In the genomic region with DNA sequence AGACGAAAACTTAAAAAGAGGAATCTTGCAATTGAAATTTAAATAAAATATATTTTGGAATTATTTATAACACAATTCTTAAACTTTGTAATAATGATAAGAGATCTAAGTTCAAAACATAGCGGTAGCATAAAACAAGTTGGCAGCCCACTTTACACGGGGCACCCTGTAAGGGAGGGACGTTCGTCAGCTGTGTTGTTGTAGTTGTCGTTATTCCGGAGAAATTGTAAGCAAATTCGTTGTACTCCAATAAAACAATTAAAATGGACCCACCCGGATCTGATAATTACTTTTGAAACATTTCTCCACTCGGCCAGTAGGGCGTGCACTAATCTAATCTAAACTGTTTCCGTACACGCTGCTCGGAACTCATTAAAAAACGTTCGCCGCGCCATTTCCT, we compare ENCODE assay signal across 2 fruit fly cellular contexts.
A peak's percentile ranks its signal among the peaks of the same experiment; 100 is the strongest.
TF ChIP-seq lines count a peak whose summit lies in the region.

A gene (plus strand): TSS at position 190 of the 400 bp plus-strand sequence.

TF ChIP-seq in whole organism, adult, 20 proteins besides CTCF, POLR2A, EP300 and RAD21 (continued from another document):
- TF ChIP-seq CG11617 (GFP tag; optimal IDR thresholded peaks at IDR 0.05; lab: Kevin White, UChicago) (peak; percentile 1), cnc (optimal IDR thresholded peaks at IDR 0.05; lab: Kevin White, UChicago) (no peak)
TF ChIP-seq in whole organism, adult: peak in this region for 7.

TF ChIP-seq in whole organism, embryonic, 481 proteins besides CTCF, POLR2A, EP300 and RAD21 (continued from another document and continues in another):
- no peak for TF ChIP-seq corto (GFP tag; optimal IDR thresholded peaks at IDR 0.05; lab: Kevin White, UChicago)
- TF ChIP-seq CG2116 (GFP tag; optimal IDR thresholded peaks at IDR 0.05; lab: Kevin White, UChicago): peak; percentile 18
- no peak for TF ChIP-seq her (GFP tag; optimal IDR thresholded peaks at IDR 0.05; lab: Kevin White, UChicago)
- TF ChIP-seq CG4617 (GFP tag; optimal IDR thresholded peaks at IDR 0.05; lab: Kevin White, UChicago; ENCODE audit: borderline replicate concordance): peak; percentile 35
- peak; percentile 46; the same call in 1 of the 3 replicates for TF ChIP-seq Aef1 (GFP tag; IDR thresholded peaks at IDR 0.05; lab: Robert Waterston, UW)
- TF ChIP-seq Usf (GFP tag; optimal IDR thresholded peaks at IDR 0.05; lab: Kevin White, UChicago): no peak
- TF ChIP-seq bbx (GFP tag; IDR thresholded peaks at IDR 0.05; lab: Robert Waterston, UW; ENCODE audit: partially characterized antibody): 0 out of 2 replicates have a peak, but pooled peaks have one; percentile 12
- no peak for TF ChIP-seq Lpt (GFP tag; optimal IDR thresholded peaks at IDR 0.05; lab: Kevin White, UChicago)
- TF ChIP-seq Sin3A (optimal IDR thresholded peaks at IDR 0.05; lab: Kevin White, UChicago): no peak
- no peak for TF ChIP-seq Mad (GFP tag; optimal IDR thresholded peaks at IDR 0.05; lab: Kevin White, UChicago)
- TF ChIP-seq CG11504 (tag; optimal IDR thresholded peaks at IDR 0.05; lab: Kevin White, UChicago): no peak
- TF ChIP-seq CG6765 (GFP tag; optimal IDR thresholded peaks at IDR 0.05; lab: Kevin White, UChicago): no peak
- no peak for TF ChIP-seq CG17361 (GFP tag; IDR thresholded peaks at IDR 0.05; lab: Robert Waterston, UW)
- no peak for TF ChIP-seq CG12104 (GFP tag; optimal IDR thresholded peaks at IDR 0.05; lab: Kevin White, UChicago)
- peak; percentile 67 for TF ChIP-seq CG3847 (GFP tag; IDR thresholded peaks at IDR 0.05; lab: Robert Waterston, UW)
- TF ChIP-seq Atf-2 (GFP tag; optimal IDR thresholded peaks at IDR 0.05; lab: Kevin White, UChicago): no peak
- no peak for TF ChIP-seq Hr3 (GFP tag; optimal IDR thresholded peaks at IDR 0.05; lab: Kevin White, UChicago)
- no peak for TF ChIP-seq CG7372 (GFP tag; IDR thresholded peaks at IDR 0.05; lab: Robert Waterston, UW)
- TF ChIP-seq fd96Cb (tag; optimal IDR thresholded peaks at IDR 0.05; lab: Kevin White, UChicago): no peak
- no peak for TF ChIP-seq NK7.1 (GFP tag; optimal IDR thresholded peaks at IDR 0.05; lab: Kevin White, UChicago)
- TF ChIP-seq CG9817 (tag; optimal IDR thresholded peaks at IDR 0.05; lab: Kevin White, UChicago): no peak
- peak; percentile 93 for TF ChIP-seq E2f2 (GFP tag; IDR thresholded peaks at IDR 0.05; lab: Robert Waterston, UW)
- TF ChIP-seq CG10543 (GFP tag; optimal IDR thresholded peaks at IDR 0.05; lab: Kevin White, UChicago): no peak
- no peak for TF ChIP-seq CG11560 (tag; IDR thresholded peaks at IDR 0.05; lab: Robert Waterston, UW)
- no peak for TF ChIP-seq Adf1 (GFP tag; IDR thresholded peaks at IDR 0.05; lab: Robert Waterston, UW)
- TF ChIP-seq tgo (GFP tag; IDR thresholded peaks at IDR 0.05; lab: Robert Waterston, UW): no peak
- TF ChIP-seq CG12659 (GFP tag; optimal IDR thresholded peaks at IDR 0.05; lab: Kevin White, UChicago): peak; percentile 24
- no peak for TF ChIP-seq yki (optimal IDR thresholded peaks at IDR 0.05; lab: Kevin White, UChicago)
- no peak for TF ChIP-seq CG11456 (GFP tag; IDR thresholded peaks at IDR 0.05; lab: Robert Waterston, UW)
- peak; percentile 21 for TF ChIP-seq CG33557 (GFP tag; optimal IDR thresholded peaks at IDR 0.05; lab: Kevin White, UChicago)
- TF ChIP-seq Ets97D (GFP tag; optimal IDR thresholded peaks at IDR 0.05; lab: Kevin White, UChicago): peak; percentile 24
- TF ChIP-seq wor (GFP tag; IDR thresholded peaks at IDR 0.05; lab: Robert Waterston, UW): no peak
- TF ChIP-seq CG2712 (tag; optimal IDR thresholded peaks at IDR 0.05; lab: Kevin White, UChicago): no peak
- no peak for TF ChIP-seq Lhr (GFP tag; optimal IDR thresholded peaks at IDR 0.05; lab: Kevin White, UChicago)
- TF ChIP-seq CG18262 (tag; optimal IDR thresholded peaks at IDR 0.05; lab: Kevin White, UChicago): no peak
- no peak for TF ChIP-seq Deaf1 (tag; optimal IDR thresholded peaks at IDR 0.05; lab: Kevin White, UChicago)
- no peak for TF ChIP-seq Antp (GFP tag; optimal IDR thresholded peaks at IDR 0.05; lab: Kevin White, UChicago)
- TF ChIP-seq toy (GFP tag; IDR thresholded peaks at IDR 0.05; lab: Robert Waterston, UW): no peak
- TF ChIP-seq CG13424 (tag; optimal IDR thresholded peaks at IDR 0.05; lab: Kevin White, UChicago): peak; percentile 11
- TF ChIP-seq Stat92E (GFP tag; optimal IDR thresholded peaks at IDR 0.05; lab: Kevin White, UChicago): peak in 1 of 3 experiments; percentile 55
- TF ChIP-seq CG6791 (GFP tag; IDR thresholded peaks at IDR 0.05; lab: Robert Waterston, UW; ENCODE audit: partially characterized antibody): no peak
- peak; percentile 52 for TF ChIP-seq Med (GFP tag; lab: Kevin White, UChicago)
- TF ChIP-seq CG16813 (GFP tag; IDR thresholded peaks at IDR 0.05; lab: Robert Waterston, UW; ENCODE audit: partially characterized antibody): no peak
- TF ChIP-seq CG10979 (tag; optimal IDR thresholded peaks at IDR 0.05; lab: Kevin White, UChicago): no peak
- no peak for TF ChIP-seq CG14050 (GFP tag; IDR thresholded peaks at IDR 0.05; lab: Robert Waterston, UW)
- TF ChIP-seq scrt (GFP tag; optimal IDR thresholded peaks at IDR 0.05; lab: Kevin White, UChicago): no peak
- TF ChIP-seq phol (tag; optimal IDR thresholded peaks at IDR 0.05; lab: Kevin White, UChicago): peak; percentile 4
- no peak for TF ChIP-seq gro (GFP tag; optimal IDR thresholded peaks at IDR 0.05; lab: Kevin White, UChicago)
- TF ChIP-seq Xrp1 (GFP tag; IDR thresholded peaks at IDR 0.05; lab: Robert Waterston, UW): 0 out of 2 replicates have a peak, but pooled peaks have one; percentile 13
- 0 out of 2 replicates have a peak, but pooled peaks have one; percentile 15 for TF ChIP-seq CG1024 (GFP tag; IDR thresholded peaks at IDR 0.05; lab: Robert Waterston, UW)
- TF ChIP-seq YL-1 (GFP tag; optimal IDR thresholded peaks at IDR 0.05; lab: Kevin White, UChicago): no peak
- peak; percentile 37 for TF ChIP-seq Dref (GFP tag; IDR thresholded peaks at IDR 0.05; lab: Robert Waterston, UW)
- TF ChIP-seq CG2129 (GFP tag; IDR thresholded peaks at IDR 0.05; lab: Robert Waterston, UW; ENCODE audit: partially characterized antibody): no peak
- 0 out of 2 replicates have a peak, but pooled peaks have one; percentile 18 for TF ChIP-seq hbn (GFP tag; IDR thresholded peaks at IDR 0.05; lab: Robert Waterston, UW; ENCODE audit: partially characterized antibody)
- peak; percentile 86 for TF ChIP-seq CG4360 (GFP tag; IDR thresholded peaks at IDR 0.05; lab: Robert Waterston, UW)
- no peak for TF ChIP-seq hkb (optimal IDR thresholded peaks at IDR 0.05; lab: Kevin White, UChicago)
- no peak for TF ChIP-seq hkb (GFP tag; IDR thresholded peaks at IDR 0.05; lab: Robert Waterston, UW)
- no peak for TF ChIP-seq ranshi (GFP tag; IDR thresholded peaks at IDR 0.05; lab: Robert Waterston, UW)
- TF ChIP-seq gsb-n (tag; optimal IDR thresholded peaks at IDR 0.05; lab: Kevin White, UChicago): no peak
- peak; percentile 55 for TF ChIP-seq HmgZ (tag; optimal IDR thresholded peaks at IDR 0.05; lab: Kevin White, UChicago)
- no peak for TF ChIP-seq lab (GFP tag; optimal IDR thresholded peaks at IDR 0.05; lab: Kevin White, UChicago)
- TF ChIP-seq insv (GFP tag; optimal IDR thresholded peaks at IDR 0.05; lab: Kevin White, UChicago): no peak
- peak; percentile 19 for TF ChIP-seq CG4707 (GFP tag; optimal IDR thresholded peaks at IDR 0.05; lab: Kevin White, UChicago)
- peak; percentile 6 for TF ChIP-seq CHES-1-like (GFP tag; optimal IDR thresholded peaks at IDR 0.05; lab: Kevin White, UChicago)
- TF ChIP-seq vvl (GFP tag; IDR thresholded peaks at IDR 0.05; lab: Robert Waterston, UW): no peak
- TF ChIP-seq jigr1 (GFP tag; IDR thresholded peaks at IDR 0.05; lab: Robert Waterston, UW): no peak
- TF ChIP-seq mirr (GFP tag; optimal IDR thresholded peaks at IDR 0.05; lab: Kevin White, UChicago): no peak
- TF ChIP-seq fru (optimal IDR thresholded peaks at IDR 0.05; lab: Kevin White, UChicago): no peak
- TF ChIP-seq NfI (GFP tag; optimal IDR thresholded peaks at IDR 0.05; lab: Kevin White, UChicago): peak; percentile 59
- peak; percentile 76 for TF ChIP-seq ci (GFP tag; IDR thresholded peaks at IDR 0.05; lab: Robert Waterston, UW)
- TF ChIP-seq CG32767 (GFP tag; IDR thresholded peaks at IDR 0.05; lab: Robert Waterston, UW): no peak
- TF ChIP-seq D19A (tag; optimal IDR thresholded peaks at IDR 0.05; lab: Kevin White, UChicago): no peak
- TF ChIP-seq ab (GFP tag; optimal IDR thresholded peaks at IDR 0.05; lab: Kevin White, UChicago): no peak
- TF ChIP-seq luna (GFP tag; optimal IDR thresholded peaks at IDR 0.05; lab: Kevin White, UChicago): no peak
- peak; percentile 15 for TF ChIP-seq CG1233 (GFP tag; optimal IDR thresholded peaks at IDR 0.05; lab: Kevin White, UChicago)
- no peak for TF ChIP-seq Asciz (GFP tag; optimal IDR thresholded peaks at IDR 0.05; lab: Kevin White, UChicago)
- TF ChIP-seq sd (tag; optimal IDR thresholded peaks at IDR 0.05; lab: Kevin White, UChicago): no peak
- peak; percentile 43 for TF ChIP-seq CG17385 (GFP tag; optimal IDR thresholded peaks at IDR 0.05; lab: Kevin White, UChicago)
- peak; percentile 1 for TF ChIP-seq pfk (GFP tag; optimal IDR thresholded peaks at IDR 0.05; lab: Kevin White, UChicago)
- no peak for TF ChIP-seq D (optimal IDR thresholded peaks at IDR 0.05; lab: Kevin White, UChicago)
- TF ChIP-seq D (GFP tag; optimal IDR thresholded peaks at IDR 0.05; lab: Kevin White, UChicago): no peak
- TF ChIP-seq lov (optimal IDR thresholded peaks at IDR 0.05; lab: Kevin White, UChicago): no peak
- no peak for TF ChIP-seq lov (GFP tag; IDR thresholded peaks at IDR 0.05; lab: Robert Waterston, UW)
- peak; percentile 29 for TF ChIP-seq CG1603 (tag; optimal IDR thresholded peaks at IDR 0.05; lab: Kevin White, UChicago)
- TF ChIP-seq ap (GFP tag; IDR thresholded peaks at IDR 0.05; lab: Robert Waterston, UW): no peak
- no peak for TF ChIP-seq Lim3 (GFP tag; IDR thresholded peaks at IDR 0.05; lab: Robert Waterston, UW)
- TF ChIP-seq CG12744 (GFP tag; optimal IDR thresholded peaks at IDR 0.05; lab: Kevin White, UChicago): no peak
- TF ChIP-seq CG8290 (GFP tag; optimal IDR thresholded peaks at IDR 0.05; lab: Kevin White, UChicago): no peak
- no peak for TF ChIP-seq CG8290 (tag; optimal IDR thresholded peaks at IDR 0.05; lab: Kevin White, UChicago)
- TF ChIP-seq gem (tag; optimal IDR thresholded peaks at IDR 0.05; lab: Kevin White, UChicago): no peak
- TF ChIP-seq MESR4 (GFP tag; optimal IDR thresholded peaks at IDR 0.05; lab: Kevin White, UChicago): peak; percentile 44
- peak; percentile 50 for TF ChIP-seq cad (GFP tag; optimal IDR thresholded peaks at IDR 0.05; lab: Kevin White, UChicago)
- TF ChIP-seq CG42726 (GFP tag; IDR thresholded peaks at IDR 0.05; lab: Robert Waterston, UW; ENCODE audit: partially characterized antibody): peak; percentile 63; the same call in 1 of the 2 replicates
- peak; percentile 38 for TF ChIP-seq CG10431 (GFP tag; optimal IDR thresholded peaks at IDR 0.05; lab: Kevin White, UChicago)
- no peak for TF ChIP-seq chm (GFP tag; IDR thresholded peaks at IDR 0.05; lab: Robert Waterston, UW)
- no peak for TF ChIP-seq pita (GFP tag; optimal IDR thresholded peaks at IDR 0.05; lab: Kevin White, UChicago)
- TF ChIP-seq org-1 (GFP tag; optimal IDR thresholded peaks at IDR 0.05; lab: Kevin White, UChicago): no peak
- TF ChIP-seq hb (GFP tag; IDR thresholded peaks at IDR 0.05; lab: Robert Waterston, UW; ENCODE audit: partially characterized antibody): no peak
- TF ChIP-seq CG11093 (GFP tag; IDR thresholded peaks at IDR 0.05; lab: Robert Waterston, UW): no peak
- TF ChIP-seq Dp (GFP tag; optimal IDR thresholded peaks at IDR 0.05; lab: Kevin White, UChicago): peak; percentile 86
- peak; percentile 54 for TF ChIP-seq stwl (tag; optimal IDR thresholded peaks at IDR 0.05; lab: Kevin White, UChicago)
- no peak for TF ChIP-seq Hr51 (GFP tag; optimal IDR thresholded peaks at IDR 0.05; lab: Kevin White, UChicago)
- no peak for TF ChIP-seq CG4730 (GFP tag; IDR thresholded peaks at IDR 0.05; lab: Robert Waterston, UW)
- no peak for TF ChIP-seq PHDP (tag; optimal IDR thresholded peaks at IDR 0.05; lab: Kevin White, UChicago)
- no peak for TF ChIP-seq CG7556 (GFP tag; optimal IDR thresholded peaks at IDR 0.05; lab: Kevin White, UChicago)
- TF ChIP-seq CG10565 (GFP tag; optimal IDR thresholded peaks at IDR 0.05; lab: Kevin White, UChicago): no peak
- peak; percentile 51 for TF ChIP-seq CG30020 (tag; optimal IDR thresholded peaks at IDR 0.05; lab: Kevin White, UChicago)
- no peak for TF ChIP-seq Sox102F (GFP tag; optimal IDR thresholded peaks at IDR 0.05; lab: Kevin White, UChicago)
- TF ChIP-seq nmo (GFP tag; optimal IDR thresholded peaks at IDR 0.05; lab: Kevin White, UChicago): peak; percentile 12
- TF ChIP-seq CG18476 (GFP tag; optimal IDR thresholded peaks at IDR 0.05; lab: Kevin White, UChicago): no peak
- peak; percentile 18 for TF ChIP-seq lilli (GFP tag; optimal IDR thresholded peaks at IDR 0.05; lab: Kevin White, UChicago)
- TF ChIP-seq H15 (GFP tag; IDR thresholded peaks at IDR 0.05; lab: Robert Waterston, UW): no peak
- TF ChIP-seq CG13287 (GFP tag; IDR thresholded peaks at IDR 0.05; lab: Robert Waterston, UW; ENCODE audit: partially characterized antibody): peak; percentile 35; the same call in 1 of the 2 replicates
- TF ChIP-seq eve (GFP tag; optimal IDR thresholded peaks at IDR 0.05; lab: Kevin White, UChicago): no peak
- TF ChIP-seq trem (tag; optimal IDR thresholded peaks at IDR 0.05; lab: Kevin White, UChicago): peak; percentile 99
- no peak for TF ChIP-seq Drgx (GFP tag; IDR thresholded peaks at IDR 0.05; lab: Robert Waterston, UW)
- peak; percentile 44; the same call in 1 of the 2 replicates for TF ChIP-seq CG32532 (GFP tag; IDR thresholded peaks at IDR 0.05; lab: Robert Waterston, UW)
- TF ChIP-seq eyg (GFP tag; optimal IDR thresholded peaks at IDR 0.05; lab: Kevin White, UChicago): no peak
- no peak for TF ChIP-seq maf-S (GFP tag; optimal IDR thresholded peaks at IDR 0.05; lab: Kevin White, UChicago)
- peak; percentile 63 for TF ChIP-seq Myb (GFP tag; optimal IDR thresholded peaks at IDR 0.05; lab: Kevin White, UChicago)
- TF ChIP-seq BEAF-32 (GFP tag; optimal IDR thresholded peaks at IDR 0.05; lab: Kevin White, UChicago): peak; percentile 22
- no peak for TF ChIP-seq bab2 (GFP tag; optimal IDR thresholded peaks at IDR 0.05; lab: Kevin White, UChicago)
- no peak for TF ChIP-seq CG32772 (GFP tag; IDR thresholded peaks at IDR 0.05; lab: Robert Waterston, UW)
- peak; percentile 15; the same call in 1 of the 2 replicates for TF ChIP-seq Bgb (GFP tag; IDR thresholded peaks at IDR 0.05; lab: Robert Waterston, UW; ENCODE audit: partially characterized antibody)
- no peak for TF ChIP-seq CG11398 (GFP tag; optimal IDR thresholded peaks at IDR 0.05; lab: Kevin White, UChicago)
- TF ChIP-seq Ravus (GFP tag; IDR thresholded peaks at IDR 0.05; lab: Robert Waterston, UW): no peak
- TF ChIP-seq zfh1 (GFP tag; IDR thresholded peaks at IDR 0.05; lab: Robert Waterston, UW): 0 out of 3 replicates have a peak, but pooled peaks have one; percentile 26
